Fruit fly (Drosophila melanogaster): ENCODE results near the gene Dys.

Dys gene

DNA sequence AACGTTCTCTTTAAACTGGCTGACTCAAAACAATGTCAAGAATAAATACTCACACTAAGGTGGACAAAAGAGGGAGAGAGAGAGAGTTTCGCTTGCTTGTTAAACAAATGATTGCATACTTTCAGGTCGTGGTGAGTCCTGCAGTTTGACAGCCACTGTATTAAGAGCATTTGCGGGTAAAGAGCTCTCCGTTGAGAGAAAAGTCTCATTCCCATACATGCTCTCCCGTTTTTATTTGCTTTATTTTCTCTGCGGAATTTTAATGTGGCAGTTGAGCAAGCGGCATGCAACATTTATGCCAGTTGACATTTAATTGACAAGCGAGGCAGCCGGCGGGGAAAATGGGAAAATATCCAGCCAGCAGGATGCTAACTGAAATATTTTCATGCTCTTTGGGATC, 34.3 kb downstream of the Dys start (continued):
- TF ChIP-seq CG9215 (GFP tag; IDR thresholded peaks at IDR 0.05) (no peak), Antp (GFP tag; optimal IDR thresholded peaks at IDR 0.05) (no peak), hth (optimal IDR thresholded peaks at IDR 0.05) (no peak), CG3163 (GFP tag; optimal IDR thresholded peaks at IDR 0.05) (peak; percentile 93), gem (tag; optimal IDR thresholded peaks at IDR 0.05) (no peak), CG4282 (GFP tag; optimal IDR thresholded peaks at IDR 0.05) (no peak), eve (GFP tag; optimal IDR thresholded peaks at IDR 0.05) (no peak), Hr51 (GFP tag; optimal IDR thresholded peaks at IDR 0.05) (peak in 1 of 2 experiments; percentile 15), CG14050 (GFP tag; IDR thresholded peaks at IDR 0.05) (no peak), CG3726 (GFP tag; IDR thresholded peaks at IDR 0.05) (no peak), ems (GFP tag; optimal IDR thresholded peaks at IDR 0.05) (no peak), mam (GFP tag; optimal IDR thresholded peaks at IDR 0.05) (no peak), ro (GFP tag; IDR thresholded peaks at IDR 0.05) (no peak), sqz (GFP tag; optimal IDR thresholded peaks at IDR 0.05) (no peak), CG15269 (tag; optimal IDR thresholded peaks at IDR 0.05) (no peak), CG10959 (GFP tag; IDR thresholded peaks at IDR 0.05) (no peak), seq (GFP tag; IDR thresholded peaks at IDR 0.05) (0 out of 2 replicates have a peak, but pooled peaks have one; percentile 14), hkb (optimal IDR thresholded peaks at IDR 0.05) (no peak), hkb (GFP tag; IDR thresholded peaks at IDR 0.05) (no peak), CG11398 (GFP tag; optimal IDR thresholded peaks at IDR 0.05) (no peak), Neu2 (GFP tag; optimal IDR thresholded peaks at IDR 0.05; ENCODE audit: borderline replicate concordance) (no peak), Lim3 (GFP tag; IDR thresholded peaks at IDR 0.05) (no peak), inv (GFP tag; IDR thresholded peaks at IDR 0.05; ENCODE audit: partially characterized antibody) (no peak), cad (GFP tag; optimal IDR thresholded peaks at IDR 0.05) (peak; percentile 76), her (GFP tag; optimal IDR thresholded peaks at IDR 0.05) (no peak), vvl (GFP tag; IDR thresholded peaks at IDR 0.05) (no peak), nom (GFP tag; optimal IDR thresholded peaks at IDR 0.05) (no peak), croc (GFP tag; conservative IDR thresholded peaks at IDR 0.05) (no peak), CG15479 (GFP tag; optimal IDR thresholded peaks at IDR 0.05) (no peak), abd-A (tag; optimal IDR thresholded peaks at IDR 0.05) (peak; percentile 95), CG1233 (GFP tag; optimal IDR thresholded peaks at IDR 0.05) (no peak), Scr (GFP tag; IDR thresholded peaks at IDR 0.05; ENCODE audit: partially characterized antibody) (no peak), chif (GFP tag; optimal IDR thresholded peaks at IDR 0.05) (no peak), Med (GFP tag) (peak; percentile 19), gfzf (GFP tag; optimal IDR thresholded peaks at IDR 0.05) (no peak), CG43689 (GFP tag; IDR thresholded peaks at IDR 0.05) (no peak), schlank (tag; optimal IDR thresholded peaks at IDR 0.05) (no peak), prd (optimal IDR thresholded peaks at IDR 0.05) (no peak), prd (GFP tag; IDR thresholded peaks at IDR 0.05) (no peak), danr (GFP tag; IDR thresholded peaks at IDR 0.05) (no peak), pb (GFP tag; optimal IDR thresholded peaks at IDR 0.05) (no peak), BEAF-32 (GFP tag; optimal IDR thresholded peaks at IDR 0.05) (no peak)

DNA sequence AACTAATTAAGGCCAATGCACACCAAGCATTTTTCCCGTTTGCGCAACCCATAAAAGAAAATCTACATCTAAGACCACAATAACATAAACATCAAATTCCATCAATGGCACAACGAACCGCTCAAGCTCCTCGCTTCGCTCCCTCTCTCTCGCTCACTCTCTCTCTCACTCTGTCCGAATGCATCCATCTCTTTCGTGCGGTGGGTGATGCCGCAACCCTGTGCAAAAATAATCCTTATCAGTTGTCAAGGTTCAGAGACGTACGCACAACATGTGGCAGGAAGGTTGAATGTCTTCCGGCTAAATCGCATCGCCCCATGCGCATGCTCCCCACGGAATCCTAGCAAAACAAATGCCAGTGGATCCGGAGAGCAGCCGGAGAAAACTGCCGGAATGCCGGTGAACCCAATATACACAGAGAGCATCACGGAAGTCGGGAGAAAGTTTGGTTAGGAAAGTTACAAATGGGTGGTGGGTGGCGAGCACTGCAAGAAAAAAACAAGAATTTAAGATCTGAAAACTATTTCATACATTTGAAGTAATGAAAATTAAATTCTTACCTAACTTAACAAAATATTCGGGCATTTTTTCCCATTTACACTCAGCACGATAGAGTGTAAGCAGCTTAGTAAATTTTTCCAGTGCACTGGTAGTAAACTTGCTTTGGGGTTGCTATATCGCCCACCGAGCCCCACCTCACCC, 37.9 kb downstream of the Dys start:
- TF ChIP-seq D (optimal IDR thresholded peaks at IDR 0.05) (no peak), D (GFP tag; optimal IDR thresholded peaks at IDR 0.05) (peak; percentile 88), Abd-B (GFP tag; optimal IDR thresholded peaks at IDR 0.05) (peak; percentile 83), ara (GFP tag; IDR thresholded peaks at IDR 0.05) (peak; percentile 85), HmgD (GFP tag; optimal IDR thresholded peaks at IDR 0.05) (peak; percentile 67), tx (GFP tag; optimal IDR thresholded peaks at IDR 0.05) (peak; percentile 88), CG9932 (GFP tag; IDR thresholded peaks at IDR 0.05) (peak; percentile 96), CG32772 (GFP tag; IDR thresholded peaks at IDR 0.05) (peak; percentile 95), Hand (GFP tag; optimal IDR thresholded peaks at IDR 0.05) (peak; percentile 98), NK7.1 (GFP tag; optimal IDR thresholded peaks at IDR 0.05) (peak; percentile 72), dysf (GFP tag; IDR thresholded peaks at IDR 0.05) (peak; percentile 96), Rx (GFP tag; IDR thresholded peaks at IDR 0.05) (peak; percentile 93), luna (GFP tag; optimal IDR thresholded peaks at IDR 0.05) (peak; percentile 61)
